Worm (Caenorhabditis elegans): ENCODE results near the gene B0250.8.

B0250.8 gene

ce11 chrV:20451793-20452192 is 18.5 kb downstream of the B0250.8 start:
- TF ChIP-seq him-1 (tag; optimal IDR thresholded peaks at IDR 0.05) (no peak), dao-5 (tag; optimal IDR thresholded peaks at IDR 0.05) (no peak), W03F9.2 (tag; optimal IDR thresholded peaks at IDR 0.05) (no peak)

DNA sequence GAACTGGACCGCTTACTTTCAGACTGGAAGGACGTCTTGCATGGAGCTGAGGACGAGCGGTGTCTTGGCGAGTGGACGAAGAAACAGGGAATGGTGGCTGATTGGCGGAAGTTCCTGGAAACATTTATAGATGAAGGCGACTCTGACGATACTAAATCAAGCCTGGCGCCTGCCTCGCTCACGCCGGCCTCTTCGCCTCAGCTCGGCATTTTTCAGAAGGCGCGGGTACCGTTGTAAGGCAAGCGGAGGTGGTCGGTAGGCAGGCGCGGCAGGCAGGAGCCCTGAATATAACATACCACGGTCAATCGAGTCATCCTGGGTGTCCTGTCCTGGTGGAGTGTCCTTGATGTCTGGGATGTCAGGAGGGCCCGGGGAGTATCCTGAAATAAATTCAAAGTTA is 24.4 kb downstream of the B0250.8 start:
- TF ChIP-seq W03F9.2 (tag; optimal IDR thresholded peaks at IDR 0.05) (no peak), dao-5 (tag; optimal IDR thresholded peaks at IDR 0.05) (no peak), him-1 (tag; optimal IDR thresholded peaks at IDR 0.05) (no peak)

DNA sequence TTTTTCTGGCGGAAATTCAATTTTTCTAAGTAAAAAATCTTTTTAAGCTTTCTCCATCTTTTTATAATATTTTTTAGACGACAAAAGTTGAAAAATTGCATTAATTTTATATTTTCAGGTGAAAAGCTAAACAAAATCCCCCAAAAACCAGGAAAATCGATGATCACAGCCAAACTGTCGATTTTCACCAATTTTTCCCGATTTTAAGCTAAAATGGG is 45.2 kb downstream of the B0250.8 start, which contains the start of the genes fce-2 and F48F5.8:
Gene fce-2 (plus strand): TSS at position 119 of the 218 bp plus-strand sequence.
Gene F48F5.8 (plus strand): TSS at position 160 of the 218 bp plus-strand sequence.
- TF ChIP-seq dao-5 (tag; optimal IDR thresholded peaks at IDR 0.05) = no peak
- no peak for TF ChIP-seq him-1 (tag; optimal IDR thresholded peaks at IDR 0.05)
- TF ChIP-seq W03F9.2 (tag; optimal IDR thresholded peaks at IDR 0.05) = no peak

- peak; percentile 37 for TF ChIP-seq W03F9.2 (tag; optimal IDR thresholded peaks at IDR 0.05)
- TF ChIP-seq dao-5 (tag; optimal IDR thresholded peaks at IDR 0.05) = no peak
Observed at ce11 chrV:20424229-20425182, 45.8 kb downstream of the B0250.8 start.

- TF ChIP-seq dao-5 (tag; optimal IDR thresholded peaks at IDR 0.05) (no peak), W03F9.2 (tag; optimal IDR thresholded peaks at IDR 0.05) (no peak), him-1 (tag; optimal IDR thresholded peaks at IDR 0.05) (no peak)
Observed at ce11 chrV:20423428-20423827, 46.9 kb downstream of the B0250.8 start.

ce11 chrV:20422738-20423137 is 47.5 kb downstream of the B0250.8 start:
- no peak for TF ChIP-seq W03F9.2 (tag; optimal IDR thresholded peaks at IDR 0.05)
- no peak for TF ChIP-seq him-1 (tag; optimal IDR thresholded peaks at IDR 0.05)
- no peak for TF ChIP-seq dao-5 (tag; optimal IDR thresholded peaks at IDR 0.05)
